Fruit fly (Drosophila melanogaster): ENCODE measurements around the gene CG13293.

Gene CG13293

DNA sequence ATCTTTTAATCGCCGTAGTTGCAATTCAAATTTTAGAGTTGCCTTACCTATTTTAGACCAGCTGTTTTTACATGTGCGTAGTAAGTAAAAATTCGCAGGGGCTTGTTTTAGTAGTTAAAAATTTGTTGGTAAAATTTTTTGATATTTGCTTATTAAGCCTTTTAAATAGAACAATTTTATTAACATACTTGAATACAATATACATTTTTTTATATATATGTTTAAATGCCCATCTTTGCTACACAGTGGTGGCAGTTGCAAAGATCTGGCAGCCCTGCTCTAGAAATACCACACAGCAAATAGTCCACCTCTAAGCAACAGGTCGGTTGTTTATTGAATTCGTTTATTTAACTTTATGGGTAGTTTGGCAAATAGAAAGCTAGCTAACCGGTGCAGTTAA lies 12.0 kb downstream of the CG13293 start, which contains the start of the genes CG10467 and loj (continued):
- peak; percentile 53; the same call in 1 of the 2 replicates for TF ChIP-seq CG42726 (GFP tag; IDR thresholded peaks at IDR 0.05; ENCODE audit: partially characterized antibody)
- TF ChIP-seq Side (GFP tag; optimal IDR thresholded peaks at IDR 0.05), result peak; percentile 56
- peak; percentile 99 for TF ChIP-seq slbo (GFP tag; IDR thresholded peaks at IDR 0.05)
- TF ChIP-seq CG16863 (GFP tag; optimal IDR thresholded peaks at IDR 0.05), result peak; percentile 67
- TF ChIP-seq gsb (GFP tag; IDR thresholded peaks at IDR 0.05), result peak; percentile 90
- TF ChIP-seq CG16779 (GFP tag; IDR thresholded peaks at IDR 0.05), result peak; percentile 88
- TF ChIP-seq CG2712 (tag; optimal IDR thresholded peaks at IDR 0.05), result peak; percentile 95
- TF ChIP-seq bowl (GFP tag; IDR thresholded peaks at IDR 0.05), result peak; percentile 81
- TF ChIP-seq Nf-YC (tag; optimal IDR thresholded peaks at IDR 0.05), result peak; percentile 80
- peak; percentile 83 for TF ChIP-seq CG7786 (GFP tag; optimal IDR thresholded peaks at IDR 0.05)
- peak; percentile 86 for TF ChIP-seq CG18011 (GFP tag; optimal IDR thresholded peaks at IDR 0.05)
- peak; percentile 94 for TF ChIP-seq ci (GFP tag; IDR thresholded peaks at IDR 0.05)
- peak; percentile 98 for TF ChIP-seq CG15696 (tag; optimal IDR thresholded peaks at IDR 0.05)
- peak; percentile 67 for TF ChIP-seq grn (GFP tag; optimal IDR thresholded peaks at IDR 0.05)
- TF ChIP-seq CG30403 (GFP tag; optimal IDR thresholded peaks at IDR 0.05), result peak; percentile 97
- peak; percentile 84 for TF ChIP-seq salm (tag; optimal IDR thresholded peaks at IDR 0.05)
- TF ChIP-seq Rfx (GFP tag; IDR thresholded peaks at IDR 0.05), result peak; percentile 99
- TF ChIP-seq Dip2 (GFP tag; IDR thresholded peaks at IDR 0.05), result peak; percentile 56; the same call in 1 of the 2 replicates
- TF ChIP-seq sqz (GFP tag; optimal IDR thresholded peaks at IDR 0.05), result no peak
- TF ChIP-seq onecut (GFP tag; IDR thresholded peaks at IDR 0.05), result peak; percentile 82
- peak; percentile 98 for TF ChIP-seq CG11456 (GFP tag; IDR thresholded peaks at IDR 0.05)
- peak; percentile 93 for TF ChIP-seq CG31224 (GFP tag; IDR thresholded peaks at IDR 0.05)
- TF ChIP-seq Six4 (GFP tag; optimal IDR thresholded peaks at IDR 0.05), result peak; percentile 92
- peak; percentile 94 for TF ChIP-seq CG10959 (GFP tag; IDR thresholded peaks at IDR 0.05)
- peak; percentile 98 for TF ChIP-seq lmd (GFP tag; IDR thresholded peaks at IDR 0.05)
- peak; percentile 63 for TF ChIP-seq hbn (GFP tag; IDR thresholded peaks at IDR 0.05; ENCODE audit: partially characterized antibody)
- TF ChIP-seq Camta (GFP tag; optimal IDR thresholded peaks at IDR 0.05), result peak; percentile 81
- peak; percentile 95 for TF ChIP-seq trem (tag; optimal IDR thresholded peaks at IDR 0.05)
- peak; percentile 93 for TF ChIP-seq Dek (tag; optimal IDR thresholded peaks at IDR 0.05)
- peak; percentile 75 for TF ChIP-seq CG34376 (GFP tag; optimal IDR thresholded peaks at IDR 0.05)
- peak; percentile 85 for TF ChIP-seq BEAF-32 (GFP tag; optimal IDR thresholded peaks at IDR 0.05)
- peak; percentile 73 for TF ChIP-seq Deaf1 (tag; optimal IDR thresholded peaks at IDR 0.05)
- TF ChIP-seq CG8478 (optimal IDR thresholded peaks at IDR 0.05), result no peak
- no peak for TF ChIP-seq CG31365 (tag; optimal IDR thresholded peaks at IDR 0.05)
- TF ChIP-seq az2 (GFP tag; optimal IDR thresholded peaks at IDR 0.05), result peak; percentile 97
- peak; percentile 82 for TF ChIP-seq pnt (GFP tag; optimal IDR thresholded peaks at IDR 0.05)
- TF ChIP-seq danr (GFP tag; IDR thresholded peaks at IDR 0.05), result peak; percentile 93
- TF ChIP-seq CG6654 (GFP tag; optimal IDR thresholded peaks at IDR 0.05), result peak; percentile 83
- TF ChIP-seq CG8388 (GFP tag; optimal IDR thresholded peaks at IDR 0.05), result peak; percentile 89
- TF ChIP-seq Ada2b (GFP tag; IDR thresholded peaks at IDR 0.05), result peak; percentile 94
- TF ChIP-seq ftz-f1 (GFP tag; optimal IDR thresholded peaks at IDR 0.05), result no peak
- TF ChIP-seq CG5180 (GFP tag; optimal IDR thresholded peaks at IDR 0.05), result peak; percentile 67
- peak; percentile 32 for TF ChIP-seq da (GFP tag; optimal IDR thresholded peaks at IDR 0.05)
- peak; percentile 98 for TF ChIP-seq CG32532 (GFP tag; IDR thresholded peaks at IDR 0.05)
- TF ChIP-seq CG11247 (GFP tag; IDR thresholded peaks at IDR 0.05), result peak; percentile 97
- TF ChIP-seq ttk (GFP tag; IDR thresholded peaks at IDR 0.05), result peak; percentile 98
- TF ChIP-seq CG33557 (GFP tag; optimal IDR thresholded peaks at IDR 0.05), result peak; percentile 92
- TF ChIP-seq Gsc (GFP tag; IDR thresholded peaks at IDR 0.05), result peak; percentile 95
- peak; percentile 92 for TF ChIP-seq kay (GFP tag; optimal IDR thresholded peaks at IDR 0.05)
- TF ChIP-seq CG2678 (tag; optimal IDR thresholded peaks at IDR 0.05), result peak; percentile 95
- no peak for TF ChIP-seq sima (GFP tag; optimal IDR thresholded peaks at IDR 0.05)
- peak; percentile 28 for TF ChIP-seq Mes4 (GFP tag; optimal IDR thresholded peaks at IDR 0.05)
- peak; percentile 50 for TF ChIP-seq Sin3A (optimal IDR thresholded peaks at IDR 0.05)
